Fruit fly (Drosophila melanogaster): ENCODE measurements around the gene D19A.

Gene D19A

dm6 chr3L:6218517-6219155 is 29.7 kb upstream of the D19A start:
- no peak for TF ChIP-seq pan (optimal IDR thresholded peaks at IDR 0.05)
- TF ChIP-seq HLH106 (tag; optimal IDR thresholded peaks at IDR 0.05), result no peak
- TF ChIP-seq Dif (GFP tag; optimal IDR thresholded peaks at IDR 0.05; ENCODE audit: partially characterized antibody), result no peak
- TF ChIP-seq Rel (GFP tag; optimal IDR thresholded peaks at IDR 0.05), result peak; percentile 57
- TF ChIP-seq Rel (tag; optimal IDR thresholded peaks at IDR 0.05), result no peak
- no peak for TF ChIP-seq Hr83 (GFP tag; optimal IDR thresholded peaks at IDR 0.05; ENCODE audit: poor library complexity, severe bottlenecking)
- TF ChIP-seq h (GFP tag; optimal IDR thresholded peaks at IDR 0.05), result no peak
- TF ChIP-seq sage (GFP tag; optimal IDR thresholded peaks at IDR 0.05), result peak; percentile 75
- TF ChIP-seq tai (GFP tag; optimal IDR thresholded peaks at IDR 0.05), result no peak
- peak in 1 of 2 experiments; percentile 52 for TF ChIP-seq foxo (GFP tag; optimal IDR thresholded peaks at IDR 0.05)
- peak in 1 of 2 experiments; percentile 23 for TF ChIP-seq dl (GFP tag; optimal IDR thresholded peaks at IDR 0.05; ENCODE audit: insufficient read depth in 1 of 2, partially characterized antibody in 2 of 2)
- TF ChIP-seq psq (GFP tag; optimal IDR thresholded peaks at IDR 0.05), result peak; percentile 84
- peak; percentile 84 for TF ChIP-seq CrebA (GFP tag; optimal IDR thresholded peaks at IDR 0.05; ENCODE audit: borderline replicate concordance)

dm6 chr3L:6217806-6218205 is 28.9 kb upstream of the D19A start, which contains the start of gene LanA:
Gene LanA (minus strand): TSS chr3L:6218022.
- TF ChIP-seq Hr78 (GFP tag; optimal IDR thresholded peaks at IDR 0.05) (no peak), Rel (GFP tag; optimal IDR thresholded peaks at IDR 0.05) (no peak), Rel (tag; optimal IDR thresholded peaks at IDR 0.05) (peak; percentile 45), Dif (GFP tag; optimal IDR thresholded peaks at IDR 0.05; ENCODE audit: partially characterized antibody) (peak; percentile 52), HLH106 (tag; optimal IDR thresholded peaks at IDR 0.05) (peak; percentile 8), Hr83 (GFP tag; optimal IDR thresholded peaks at IDR 0.05; ENCODE audit: poor library complexity, severe bottlenecking) (peak; percentile 16), psq (GFP tag; optimal IDR thresholded peaks at IDR 0.05) (no peak), fru (GFP tag; optimal IDR thresholded peaks at IDR 0.05) (no peak), h (GFP tag; optimal IDR thresholded peaks at IDR 0.05) (no peak), rgr (GFP tag; optimal IDR thresholded peaks at IDR 0.05) (no peak), OdsH (GFP tag; optimal IDR thresholded peaks at IDR 0.05) (no peak), Vsx2 (GFP tag; optimal IDR thresholded peaks at IDR 0.05; ENCODE audit: partially characterized antibody) (peak; percentile 22), sage (GFP tag; optimal IDR thresholded peaks at IDR 0.05) (no peak), sv (GFP tag; optimal IDR thresholded peaks at IDR 0.05) (no peak), dmrt93B (GFP tag; optimal IDR thresholded peaks at IDR 0.05) (no peak), usp (GFP tag; optimal IDR thresholded peaks at IDR 0.05) (no peak), Sp1 (GFP tag; optimal IDR thresholded peaks at IDR 0.05) (peak; percentile 6)

dm6 chr3L:6217212-6217611 is 28.3 kb upstream of the D19A start:
- no peak for TF ChIP-seq dmrt93B (GFP tag; optimal IDR thresholded peaks at IDR 0.05)
- no peak for TF ChIP-seq dsf (GFP tag; optimal IDR thresholded peaks at IDR 0.05; ENCODE audit: borderline replicate concordance)
- TF ChIP-seq Sp1 (GFP tag; optimal IDR thresholded peaks at IDR 0.05), result peak; percentile 47
- peak; percentile 79 for TF ChIP-seq fru (GFP tag; optimal IDR thresholded peaks at IDR 0.05)
- no peak for TF ChIP-seq GATAd (GFP tag; optimal IDR thresholded peaks at IDR 0.05)
- TF ChIP-seq OdsH (GFP tag; optimal IDR thresholded peaks at IDR 0.05), result peak; percentile 72
- TF ChIP-seq rgr (GFP tag; optimal IDR thresholded peaks at IDR 0.05), result peak; percentile 67
- peak; percentile 55 for TF ChIP-seq Hnf4 (GFP tag; optimal IDR thresholded peaks at IDR 0.05)
- TF ChIP-seq tai (GFP tag; optimal IDR thresholded peaks at IDR 0.05), result no peak
- TF ChIP-seq h (GFP tag; optimal IDR thresholded peaks at IDR 0.05), result peak; percentile 69
- peak; percentile 43 for TF ChIP-seq HLH106 (tag; optimal IDR thresholded peaks at IDR 0.05)
- peak; percentile 11 for TF ChIP-seq psq (GFP tag; optimal IDR thresholded peaks at IDR 0.05)
- no peak for TF ChIP-seq usp (GFP tag; optimal IDR thresholded peaks at IDR 0.05)
- peak; percentile 58 for TF ChIP-seq woc (GFP tag; optimal IDR thresholded peaks at IDR 0.05)
- no peak for TF ChIP-seq Hr78 (GFP tag; optimal IDR thresholded peaks at IDR 0.05)
- peak; percentile 26 for TF ChIP-seq br (GFP tag; optimal IDR thresholded peaks at IDR 0.05)
- peak; percentile 68 for TF ChIP-seq ey (GFP tag; optimal IDR thresholded peaks at IDR 0.05)
- TF ChIP-seq brk (GFP tag; optimal IDR thresholded peaks at IDR 0.05), result no peak
- peak in 1 of 2 experiments; percentile 71 for TF ChIP-seq foxo (GFP tag; optimal IDR thresholded peaks at IDR 0.05)

dm6 chr3L:6216787-6217078 is 27.8 kb upstream of the D19A start:
- peak; percentile 7 for TF ChIP-seq psq (GFP tag; optimal IDR thresholded peaks at IDR 0.05)
- no peak for TF ChIP-seq usp (GFP tag; optimal IDR thresholded peaks at IDR 0.05)
